Fruit fly (Drosophila melanogaster): ENCODE data around the gene CG31076.

dm6 chr3R:26955527-26955926 lies 34.1 kb downstream of the CG31076 start:
- TF ChIP-seq Ets98B (GFP tag; IDR thresholded peaks at IDR 0.05): no peak
- TF ChIP-seq CG32121 (GFP tag; IDR thresholded peaks at IDR 0.05): no peak
- TF ChIP-seq EcR (GFP tag; optimal IDR thresholded peaks at IDR 0.05): no peak
- TF ChIP-seq Pif1B (GFP tag; optimal IDR thresholded peaks at IDR 0.05): no peak
- TF ChIP-seq rn (GFP tag; IDR thresholded peaks at IDR 0.05): no peak
- no peak for TF ChIP-seq CG4496 (GFP tag; IDR thresholded peaks at IDR 0.05)
- TF ChIP-seq D1 (tag; optimal IDR thresholded peaks at IDR 0.05): no peak
- TF ChIP-seq CG15710 (tag; optimal IDR thresholded peaks at IDR 0.05): no peak
- TF ChIP-seq CG8159 (tag; optimal IDR thresholded peaks at IDR 0.05): no peak
- no peak for TF ChIP-seq gl (tag; optimal IDR thresholded peaks at IDR 0.05)
- TF ChIP-seq CG34367 (tag; optimal IDR thresholded peaks at IDR 0.05): no peak
- TF ChIP-seq Pif1A (GFP tag; optimal IDR thresholded peaks at IDR 0.05): no peak
- TF ChIP-seq CG13204 (GFP tag; optimal IDR thresholded peaks at IDR 0.05): no peak
- TF ChIP-seq CG10348 (GFP tag; IDR thresholded peaks at IDR 0.05): no peak
